Worm (Caenorhabditis elegans): ENCODE results near the gene fbxa-4.

DNA sequence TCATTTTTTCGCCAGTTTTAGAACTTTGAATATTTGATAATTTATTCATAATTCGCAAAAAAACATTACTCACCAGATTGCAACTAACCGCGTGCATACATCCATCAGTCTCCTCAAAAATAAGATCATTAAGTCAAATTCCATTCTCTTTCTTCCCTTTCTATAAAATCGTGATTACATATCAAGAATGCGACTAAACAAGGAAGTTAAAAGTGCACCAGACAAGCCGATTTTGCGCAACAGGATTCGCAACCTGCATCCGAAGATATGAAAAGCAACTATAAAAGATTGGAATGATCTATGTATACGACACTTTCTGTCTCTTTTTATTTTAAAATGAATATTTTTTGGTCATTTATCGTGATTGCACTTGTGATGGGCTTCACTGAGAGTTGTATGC, 46.4 kb downstream of the fbxa-4 start, which contains the start of gene hpo-25:
- no peak for TF ChIP-seq W03F9.2 (tag; optimal IDR thresholded peaks at IDR 0.05)
- TF ChIP-seq him-1 (tag; optimal IDR thresholded peaks at IDR 0.05) = no peak
